Worm (Caenorhabditis elegans) whole organism, young adult: ENCODE results near the gene C14B1.8.

ENCODE experiments used
- B0261.1 ChIP-seq: sonication (generic microtip); optimal IDR thresholded peaks from 2 replicates; lab custom pipeline; 2016; ENCODE audit warnings: mild to moderate bottlenecking, missing genetic modification characterization, moderate library complexity, missing compliant biosample characterization
- attf-3 ChIP-seq: fragments of 200-800 bp; sonication (Bioruptor generic); conservative IDR thresholded peaks from 2 replicates; pipeline ENCODE4 v1.3.6; 2022; ENCODE audit warnings: missing genetic modification reagents, missing genetic modification characterization, missing compliant biosample characterization
- gei-17 ChIP-seq: fragments of 200-800 bp; sonication (Bioruptor generic); optimal IDR thresholded peaks from 2 replicates; lab custom pipeline; 2018; ENCODE audit warnings: mild to moderate bottlenecking, missing genetic modification characterization, missing compliant biosample characterization
- nfya-1 ChIP-seq: sonication (generic microtip); optimal IDR thresholded peaks from 2 replicates; lab custom pipeline; 2017; ENCODE audit warnings: antibody characterized with exemption, missing compliant biosample characterization, missing genetic modification characterization, borderline replicate concordance; ENCODE audit not compliant: insufficient read depth
- nhr-90 ChIP-seq: sonication (generic microtip); optimal IDR thresholded peaks from 2 replicates; lab custom pipeline; 2016; ENCODE audit warnings: missing genotype, mild to moderate bottlenecking, missing genetic modification characterization, missing compliant biosample characterization
- pbrm-1 ChIP-seq: fragments of 200-800 bp; sonication (Bioruptor generic); IDR thresholded peaks from 2 replicates; pipeline ENCODE4 v1.3.6; 2022; ENCODE audit warnings: missing genetic modification reagents, missing genetic modification characterization, missing compliant biosample characterization
- pha-4 ChIP-seq: fragments of 150-350 bp; sonication (generic microtip); optimal IDR thresholded peaks from 2 replicates; lab custom pipeline; 2014; ENCODE audit warnings: missing biosample characterization, missing genetic modification reagents, missing genetic modification characterization
- sdz-38 ChIP-seq: sonication (generic microtip); optimal IDR thresholded peaks from 2 replicates; lab custom pipeline; 2016; ENCODE audit warnings: missing genotype, missing genetic modification characterization, missing compliant biosample characterization
- tlf-1 ChIP-seq: fragments of 200-800 bp; sonication (Bioruptor generic); optimal IDR thresholded peaks from 2 replicates; lab custom pipeline; 2018; ENCODE audit warnings: mild to moderate bottlenecking, missing genetic modification characterization, missing compliant biosample characterization
- ztf-26 ChIP-seq: sonication (generic microtip); optimal IDR thresholded peaks from 2 replicates; lab custom pipeline; 2017; ENCODE audit warnings: missing genetic modification characterization, missing compliant biosample characterization
- ztf-28 ChIP-seq: fragments of 200-800 bp; sonication (Bioruptor generic); IDR thresholded peaks from 2 replicates; pipeline ENCODE4 v1.3.6; 2022; ENCODE audit warnings: missing genetic modification reagents, missing genetic modification characterization, missing compliant biosample characterization

- TF ChIP-seq nfya-1 (tag; lab: Kevin White, UChicago) (no peak), tlf-1 (no peak), ztf-26 (no peak), nhr-90 (tag; lab: Kevin White, UChicago) (no peak), sdz-38 (tag; lab: Kevin White, UChicago) (no peak), B0261.1 (no peak), ztf-28 (GFP tag; lab: Robert Waterston, UW) (no peak), pha-4 (tag; lab: Kevin White, UChicago) (no peak), gei-17 (GFP tag; lab: Kevin White, UChicago) (no peak), attf-3 (GFP tag; lab: Robert Waterston, UW) (no peak), pbrm-1 (GFP tag; lab: Robert Waterston, UW) (no peak)
Observed at ce11 chrIII:3699275-3699674, 20.2 kb downstream of the C14B1.8 start, which contains the start of gene cyn-9.
